Fruit fly (Drosophila melanogaster) whole organism, wandering third instar larva: ENCODE results near the gene CG9515.

Experiments used
- Abd-B ChIP-seq: fragments of >200 bp; optimal IDR thresholded peaks from 2 replicates; lab custom pipeline; 2017; ENCODE audit warnings: missing biosample characterization, missing genetic modification characterization
- CG32264 ChIP-seq: fragments of 200-800 bp; sonication (Bioruptor generic); optimal IDR thresholded peaks from 2 replicates; lab custom pipeline; 2016; ENCODE audit warnings: missing biosample characterization, missing genetic modification characterization
- CG9705 ChIP-seq: fragments of 200-800 bp; sonication (Bioruptor generic); optimal IDR thresholded peaks from 2 replicates; lab custom pipeline; 2018; ENCODE audit warnings: missing biosample characterization, mild to moderate bottlenecking, missing genetic modification characterization
- CrebA ChIP-seq: fragments of 200-800 bp; sonication (Bioruptor generic); optimal IDR thresholded peaks from 2 replicates; lab custom pipeline; 2016; ENCODE audit warnings: missing biosample characterization, mild to moderate bottlenecking, missing genetic modification characterization, borderline replicate concordance
- Dfd ChIP-seq: fragments of >200 bp; optimal IDR thresholded peaks from 2 replicates; lab custom pipeline; 2017; ENCODE audit warnings: missing biosample characterization, missing genetic modification characterization
- Dif ChIP-seq: fragments of 200-275, 200-300 bp; sonication (Bioruptor generic); optimal IDR thresholded peaks from 2 replicates; lab custom pipeline; 2018; ENCODE audit warnings: missing biosample characterization, missing genetic modification characterization; ENCODE audit not compliant: partially characterized antibody
- GATAd ChIP-seq: sonication (Bioruptor generic); optimal IDR thresholded peaks from 2 replicates; lab custom pipeline; 2016; ENCODE audit warnings: missing biosample characterization, missing genetic modification characterization
- HLH106 ChIP-seq: fragments of 200-800 bp; optimal IDR thresholded peaks from 3 replicates; lab custom pipeline; 2019; ENCODE audit warnings: missing biosample characterization, mild to moderate bottlenecking, missing genetic modification characterization, moderate library complexity
- Hnf4 ChIP-seq: fragments of 200-800 bp; sonication (Bioruptor generic); optimal IDR thresholded peaks from 2 replicates; lab custom pipeline; 2016; ENCODE audit warnings: missing biosample characterization, mild to moderate bottlenecking, missing genetic modification characterization
- Hr78 ChIP-seq: fragments of >200 bp; optimal IDR thresholded peaks from 2 replicates; lab custom pipeline; 2017; ENCODE audit warnings: missing biosample characterization, missing genetic modification characterization
- Hr83 ChIP-seq: fragments of 200-300 bp; sonication (Bioruptor generic); optimal IDR thresholded peaks from 2 replicates; lab custom pipeline; 2016; ENCODE audit warnings: missing biosample characterization, mild to moderate bottlenecking, missing genetic modification characterization, moderate library complexity; ENCODE audit not compliant: poor library complexity, severe bottlenecking
- Jra ChIP-seq: sonication (Bioruptor generic); optimal IDR thresholded peaks from 2 replicates; lab custom pipeline; 2016; ENCODE audit warnings: missing biosample characterization, missing genetic modification characterization
- Mio ChIP-seq: sonication (Bioruptor generic); optimal IDR thresholded peaks from 2 replicates; lab custom pipeline; 2016; ENCODE audit warnings: missing biosample characterization, missing genetic modification characterization
- Myc ChIP-seq: fragments of >200 bp; optimal IDR thresholded peaks from 2 replicates; lab custom pipeline; 2017
- N ChIP-seq: fragments of >200 bp; optimal IDR thresholded peaks from 2 replicates; lab custom pipeline; 2018; ENCODE audit warnings: missing biosample characterization, missing external identifiers, missing genetic modification characterization
- OdsH ChIP-seq: fragments of 200-800 bp; sonication (Bioruptor generic); optimal IDR thresholded peaks from 2 replicates; lab custom pipeline; 2016; ENCODE audit warnings: missing biosample characterization, mild to moderate bottlenecking, missing genetic modification characterization
- Rel ChIP-seq, 2 experiments: fragments of 200-800 bp; sonication (Bioruptor generic) in 1 of 2; optimal IDR thresholded peaks; 2 replicates in 1 of 2; 3 replicates in 1 of 2; lab custom pipeline; 2016 to 2019; ENCODE audit warnings: mild to moderate bottlenecking in 2 of 2, missing biosample characterization in 2 of 2, missing genetic modification characterization in 2 of 2, moderate library complexity in 1 of 2
- Sp1 ChIP-seq: fragments of 200-800 bp; sonication (Bioruptor generic); optimal IDR thresholded peaks from 3 replicates; lab custom pipeline; 2019; ENCODE audit warnings: missing biosample characterization, mild to moderate bottlenecking, missing genetic modification characterization, moderate library complexity
- Vsx2 ChIP-seq: fragments of 200-300, 225-300 bp; sonication (Bioruptor generic); optimal IDR thresholded peaks from 2 replicates; lab custom pipeline; 2018; ENCODE audit warnings: missing biosample characterization, missing genetic modification characterization; ENCODE audit not compliant: partially characterized antibody
- br ChIP-seq: fragments of 200-800 bp; sonication (Bioruptor generic); optimal IDR thresholded peaks from 2 replicates; lab custom pipeline; 2016; ENCODE audit warnings: missing biosample characterization, missing genetic modification characterization
- brk ChIP-seq: fragments of 200-800 bp; sonication (Bioruptor generic); optimal IDR thresholded peaks from 2 replicates; lab custom pipeline; 2016; ENCODE audit warnings: missing biosample characterization, mild to moderate bottlenecking, missing genetic modification characterization
- dl ChIP-seq, 2 experiments: fragments of 175-275, 200-275 bp in 1 of 2; fragments of 200-275 bp in 1 of 2; sonication (Bioruptor generic); optimal IDR thresholded peaks; lab custom pipeline; 2018; ENCODE audit warnings: mild to moderate bottlenecking in 2 of 2, missing biosample characterization in 2 of 2, missing genetic modification characterization in 2 of 2, moderate library complexity in 2 of 2; ENCODE audit not compliant: partially characterized antibody in 2 of 2, insufficient read depth in 1 of 2
- dmrt93B ChIP-seq: fragments of 200-800 bp; sonication (Bioruptor generic); optimal IDR thresholded peaks from 2 replicates; lab custom pipeline; 2018; ENCODE audit warnings: missing biosample characterization, mild to moderate bottlenecking, missing genetic modification characterization
- ey ChIP-seq: fragments of 200-800 bp; sonication (Bioruptor generic); optimal IDR thresholded peaks from 2 replicates; lab custom pipeline; 2016; ENCODE audit warnings: missing biosample characterization, missing genetic modification characterization
- foxo ChIP-seq, 2 experiments: fragments of 200-800 bp; sonication (Bioruptor generic); optimal IDR thresholded peaks; 2 replicates in 1 of 2; 3 replicates in 1 of 2; lab custom pipeline; 2016 to 2017; ENCODE audit warnings: missing biosample characterization in 2 of 2, missing genetic modification characterization in 2 of 2
- fru ChIP-seq: fragments of 200-800 bp; sonication (Bioruptor generic); optimal IDR thresholded peaks from 3 replicates; lab custom pipeline; 2016; ENCODE audit warnings: missing biosample characterization, mild to moderate bottlenecking, missing genetic modification characterization
- h ChIP-seq: fragments of 200-800 bp; sonication (Bioruptor generic); optimal IDR thresholded peaks from 3 replicates; lab custom pipeline; 2016; ENCODE audit warnings: missing biosample characterization, mild to moderate bottlenecking, missing genetic modification characterization
- jim ChIP-seq: fragments of 175-275, 200-325 bp; sonication (Bioruptor generic); optimal IDR thresholded peaks from 2 replicates; lab custom pipeline; 2016; ENCODE audit warnings: missing biosample characterization, mild to moderate bottlenecking, missing genetic modification characterization
- lola ChIP-seq: fragments of >200 bp; optimal IDR thresholded peaks from 2 replicates; lab custom pipeline; 2017; ENCODE audit warnings: missing biosample characterization, missing genetic modification characterization
- pan ChIP-seq: fragments of >200 bp; optimal IDR thresholded peaks from 2 replicates; lab custom pipeline; 2017
- psq ChIP-seq: fragments of 200-800 bp; sonication (Bioruptor generic); optimal IDR thresholded peaks from 3 replicates; lab custom pipeline; 2017; ENCODE audit warnings: missing biosample characterization, mild to moderate bottlenecking, missing genetic modification characterization, moderate library complexity
- rgr ChIP-seq: fragments of 200-800 bp; sonication (Bioruptor generic); optimal IDR thresholded peaks from 3 replicates; lab custom pipeline; 2016; ENCODE audit warnings: missing biosample characterization, mild to moderate bottlenecking, missing genetic modification characterization
- sage ChIP-seq: fragments of 200-800 bp; sonication (Bioruptor generic); optimal IDR thresholded peaks from 2 replicates; lab custom pipeline; 2016; ENCODE audit warnings: missing biosample characterization, mild to moderate bottlenecking, missing genetic modification characterization
- sv ChIP-seq: fragments of 200-800 bp; sonication (Bioruptor generic); optimal IDR thresholded peaks from 3 replicates; lab custom pipeline; 2016; ENCODE audit warnings: missing biosample characterization, missing genetic modification characterization
- tai ChIP-seq: sonication (Bioruptor generic); optimal IDR thresholded peaks from 2 replicates; lab custom pipeline; 2016; ENCODE audit warnings: missing biosample characterization, missing genetic modification characterization
- usp ChIP-seq: fragments of >200 bp; optimal IDR thresholded peaks from 2 replicates; lab custom pipeline; 2017; ENCODE audit warnings: missing biosample characterization, missing genetic modification characterization
- woc ChIP-seq: sonication (Bioruptor generic); optimal IDR thresholded peaks from 2 replicates; lab custom pipeline; 2016; ENCODE audit warnings: missing biosample characterization, mild to moderate bottlenecking, missing genetic modification characterization

CG9515 gene

dm6 chr2L:8964657-8965056 is 21.6 kb upstream of the CG9515 start, which contains the start of gene CG32984:
CG32984 (plus strand) TSS chr2L:8964957.
- no peak for TF ChIP-seq dmrt93B (GFP tag; lab: Kevin White, UChicago)

dm6 chr2L:8962254-8962653 is 19.2 kb upstream of the CG9515 start, which contains the start of the genes CG9525 and CG32985:
CG9525 (minus strand) TSS chr2L:8962354.
CG32985 (plus strand) TSS chr2L:8962533.
- TF ChIP-seq CG32264 (GFP tag; lab: Kevin White, UChicago) (no peak), psq (GFP tag; lab: Kevin White, UChicago) (no peak), Myc (lab: Kevin White, UChicago) (no peak), N (GFP tag; lab: Kevin White, UChicago) (no peak), CG9705 (GFP tag; lab: Kevin White, UChicago) (no peak), Dif (GFP tag; lab: Kevin White, UChicago) (no peak), HLH106 (no peak), ey (GFP tag; lab: Kevin White, UChicago) (no peak), jim (GFP tag; lab: Kevin White, UChicago) (no peak), br (no peak), usp (GFP tag; lab: Kevin White, UChicago) (no peak), h (GFP tag; lab: Kevin White, UChicago) (no peak), Hr78 (GFP tag; lab: Kevin White, UChicago) (no peak)

dm6 chr2L:8959001-8959461 is 16.0 kb upstream of the CG9515 start, which contains the start of gene CG31886:
CG31886 (minus strand) TSS chr2L:8959051.
- no peak for TF ChIP-seq tai (GFP tag; lab: Kevin White, UChicago)
- TF ChIP-seq Rel (GFP tag; optimal IDR thresholded peaks at IDR 0.05; lab: Kevin White, UChicago), result no peak
- TF ChIP-seq Rel (tag; optimal IDR thresholded peaks at IDR 0.05; lab: Kevin White, UChicago), result no peak
- TF ChIP-seq ey (GFP tag; lab: Kevin White, UChicago), result no peak
- no peak for TF ChIP-seq N (GFP tag; lab: Kevin White, UChicago)
- no peak for TF ChIP-seq Jra (GFP tag; lab: Kevin White, UChicago)
- TF ChIP-seq fru (GFP tag; lab: Kevin White, UChicago), result no peak
- no peak for TF ChIP-seq h (GFP tag; lab: Kevin White, UChicago)
- TF ChIP-seq sv, result no peak
- no peak for TF ChIP-seq Mio (GFP tag; lab: Kevin White, UChicago)
- TF ChIP-seq CrebA (GFP tag; lab: Kevin White, UChicago), result no peak
- TF ChIP-seq sage (GFP tag; lab: Kevin White, UChicago), result no peak
- TF ChIP-seq Dfd, result no peak
- no peak for TF ChIP-seq CG32264 (GFP tag; lab: Kevin White, UChicago)
- TF ChIP-seq usp (GFP tag; lab: Kevin White, UChicago), result no peak
- TF ChIP-seq Hnf4, result no peak
- no peak for TF ChIP-seq lola (GFP tag; lab: Kevin White, UChicago)
- TF ChIP-seq Hr78 (GFP tag; lab: Kevin White, UChicago), result no peak
- TF ChIP-seq Vsx2 (GFP tag; lab: Kevin White, UChicago), result no peak
- TF ChIP-seq, all 38 proteins: peak for 0

- TF ChIP-seq CrebA (GFP tag; lab: Kevin White, UChicago), result peak; percentile 57
- TF ChIP-seq sage (GFP tag; lab: Kevin White, UChicago), result no peak
- TF ChIP-seq Hnf4, result peak; percentile 66
- no peak for TF ChIP-seq pan (lab: Kevin White, UChicago)
- TF ChIP-seq rgr (GFP tag; lab: Kevin White, UChicago), result peak; percentile 80
- TF ChIP-seq woc (GFP tag; lab: Kevin White, UChicago), result peak; percentile 13
- TF ChIP-seq Sp1 (GFP tag; lab: Kevin White, UChicago), result no peak
- TF ChIP-seq Hr83 (GFP tag; lab: Kevin White, UChicago), result peak; percentile 18
- no peak for TF ChIP-seq dl (GFP tag; optimal IDR thresholded peaks at IDR 0.05; lab: Kevin White, UChicago; ENCODE audit: insufficient read depth in 1 of 2, partially characterized antibody in 2 of 2)
- peak; percentile 56 for TF ChIP-seq tai (GFP tag; lab: Kevin White, UChicago)
- TF ChIP-seq GATAd, result no peak
- TF ChIP-seq foxo (GFP tag; optimal IDR thresholded peaks at IDR 0.05; lab: Kevin White, UChicago), result peak in 1 of 2 experiments; percentile 86
- TF ChIP-seq Jra (GFP tag; lab: Kevin White, UChicago), result peak; percentile 27
- peak; percentile 40 for TF ChIP-seq dmrt93B (GFP tag; lab: Kevin White, UChicago)
- TF ChIP-seq CG9705 (GFP tag; lab: Kevin White, UChicago), result peak; percentile 3
- no peak for TF ChIP-seq Abd-B (GFP tag; lab: Kevin White, UChicago)
- TF ChIP-seq HLH106, result peak; percentile 56
- TF ChIP-seq fru (GFP tag; lab: Kevin White, UChicago), result peak; percentile 93
- TF ChIP-seq Rel (GFP tag; optimal IDR thresholded peaks at IDR 0.05; lab: Kevin White, UChicago), result no peak
- TF ChIP-seq Rel (tag; optimal IDR thresholded peaks at IDR 0.05; lab: Kevin White, UChicago), result no peak
- no peak for TF ChIP-seq usp (GFP tag; lab: Kevin White, UChicago)
- no peak for TF ChIP-seq jim (GFP tag; lab: Kevin White, UChicago)
- peak; percentile 91 for TF ChIP-seq sv
- TF ChIP-seq OdsH (GFP tag; lab: Kevin White, UChicago), result peak; percentile 77
- TF ChIP-seq psq (GFP tag; lab: Kevin White, UChicago), result peak; percentile 87
- no peak for TF ChIP-seq Vsx2 (GFP tag; lab: Kevin White, UChicago)
- TF ChIP-seq brk (GFP tag; lab: Kevin White, UChicago), result peak; percentile 95
- TF ChIP-seq Hr78 (GFP tag; lab: Kevin White, UChicago), result no peak
- peak; percentile 79 for TF ChIP-seq h (GFP tag; lab: Kevin White, UChicago)
- TF ChIP-seq ey (GFP tag; lab: Kevin White, UChicago), result peak; percentile 94
- peak; percentile 55 for TF ChIP-seq br
- no peak for TF ChIP-seq CG32264 (GFP tag; lab: Kevin White, UChicago)
These were observed 15.0 kb upstream of the CG9515 start for dm6 chr2L:8958046-8958497.
